Fruit fly (Drosophila melanogaster) whole organism, embryonic: ENCODE results near the gene Nf1.

Experiments
- CG10274 ChIP-seq: fragments of 200-800 bp; sonication (Bioruptor generic); optimal IDR thresholded peaks from 3 replicates; lab custom pipeline; 2017; ENCODE audit warnings: missing biosample characterization, mild to moderate bottlenecking, missing genetic modification characterization
- CG10366 ChIP-seq: fragments of 200-800 bp; sonication (Bioruptor generic); IDR thresholded peaks from 2 replicates; pipeline ENCODE4 v1.3.6; 2022; ENCODE audit warnings: missing biosample characterization, missing genetic modification characterization
- CG13123 ChIP-seq: fragments of 200-800 bp; sonication (Bioruptor generic); optimal IDR thresholded peaks from 2 replicates; lab custom pipeline; 2016; ENCODE audit warnings: missing biosample characterization, missing genetic modification characterization
- CG13624 ChIP-seq: fragments of 200-800 bp; sonication (Bioruptor generic); optimal IDR thresholded peaks from 2 replicates; lab custom pipeline; 2016; ENCODE audit warnings: missing biosample characterization, missing genetic modification characterization
- CG14050 ChIP-seq: fragments of 200-800 bp; sonication (Bioruptor generic); IDR thresholded peaks from 3 replicates; pipeline ENCODE4 v1.3.6; 2022; ENCODE audit warnings: missing biosample characterization, missing genetic modification characterization
- CG14965 ChIP-seq: fragments of 200-800 bp; sonication (Bioruptor generic); optimal IDR thresholded peaks from 2 replicates; lab custom pipeline; 2016; ENCODE audit warnings: missing biosample characterization, missing genetic modification characterization, borderline replicate concordance
- CG15479 ChIP-seq: fragments of 200-800 bp; sonication (Bioruptor generic); optimal IDR thresholded peaks from 3 replicates; lab custom pipeline; 2019; ENCODE audit warnings: missing biosample characterization, mild to moderate bottlenecking, missing genetic modification characterization, moderate library complexity
- CG17359 ChIP-seq: fragments of 200-800 bp; sonication (Bioruptor generic); optimal IDR thresholded peaks from 3 replicates; lab custom pipeline; 2018; ENCODE audit warnings: missing biosample characterization, mild to moderate bottlenecking, missing genetic modification characterization, moderate library complexity
- CG2889 ChIP-seq: fragments of 200-800 bp; sonication (Bioruptor generic); IDR thresholded peaks from 3 replicates; pipeline ENCODE4 v1.3.6; 2022; ENCODE audit warnings: missing biosample characterization, missing genetic modification characterization
- CG7745 ChIP-seq: fragments of 200-800 bp; sonication (Bioruptor generic); optimal IDR thresholded peaks from 2 replicates; lab custom pipeline; 2018; ENCODE audit warnings: missing biosample characterization, mild to moderate bottlenecking, missing genetic modification characterization, moderate library complexity
- CG8765 ChIP-seq: fragments of 200-800 bp; sonication (Bioruptor generic); IDR thresholded peaks from 2 replicates; pipeline ENCODE4 v1.3.6; 2022; ENCODE audit warnings: missing biosample characterization, missing genetic modification characterization
- Deaf1 ChIP-seq: fragments of 200-800 bp; optimal IDR thresholded peaks from 3 replicates; lab custom pipeline; 2019; ENCODE audit warnings: missing biosample characterization, mild to moderate bottlenecking, missing genetic modification characterization, moderate library complexity
- Dip2 ChIP-seq: fragments of 200-800 bp; sonication (Bioruptor generic); IDR thresholded peaks from 2 replicates; pipeline ENCODE4 v1.3.6; 2022; ENCODE audit warnings: missing biosample characterization, missing genetic modification characterization
- E2f1 ChIP-seq: fragments of 200-800 bp; sonication (Bioruptor generic); IDR thresholded peaks from 2 replicates; pipeline ENCODE4 v1.3.6; 2022; ENCODE audit warnings: missing biosample characterization, missing genetic modification characterization
- ERR ChIP-seq: fragments of 200-800 bp; sonication (Bioruptor generic); optimal IDR thresholded peaks from 2 replicates; lab custom pipeline; 2016; ENCODE audit warnings: missing biosample characterization, missing genetic modification characterization
- Eip74EF ChIP-seq, 2 experiments: fragments of 200-800 bp in 1 of 2; fragments of >200 bp in 1 of 2; sonication (Bioruptor generic) in 1 of 2; optimal IDR thresholded peaks; 2 replicates each; lab custom pipeline; 2017 to 2019; ENCODE audit warnings: missing biosample characterization in 2 of 2, missing genetic modification characterization in 2 of 2, mild to moderate bottlenecking in 1 of 2, moderate library complexity in 1 of 2
- HLH3B ChIP-seq: fragments of 200-800 bp; sonication (Bioruptor generic); IDR thresholded peaks from 2 replicates; pipeline ENCODE4 v1.3.6; 2022; ENCODE audit warnings: missing biosample characterization, missing genetic modification characterization
- HLH54F ChIP-seq: fragments of 200-800 bp; sonication (Bioruptor generic); optimal IDR thresholded peaks from 3 replicates; lab custom pipeline; 2016; ENCODE audit warnings: missing biosample characterization, missing genetic modification characterization
- Hand ChIP-seq: fragments of 200-800 bp; sonication (Bioruptor generic); optimal IDR thresholded peaks from 2 replicates; lab custom pipeline; 2017; ENCODE audit warnings: mild to moderate bottlenecking, missing biosample characterization, missing genetic modification reagents, missing genetic modification characterization
- Lim3 ChIP-seq: fragments of 200-800 bp; sonication (Bioruptor generic); IDR thresholded peaks from 2 replicates; pipeline ENCODE4 v1.3.6; 2022; ENCODE audit warnings: missing biosample characterization, missing genetic modification characterization
- Lpt ChIP-seq: fragments of >200 bp; optimal IDR thresholded peaks from 2 replicates; lab custom pipeline; 2018; ENCODE audit warnings: missing biosample characterization, missing genetic modification characterization
- Mad ChIP-seq: fragments of 200-800 bp; sonication (Bioruptor generic); optimal IDR thresholded peaks from 2 replicates; lab custom pipeline; 2016; ENCODE audit warnings: missing biosample characterization, missing genetic modification characterization
- Myb ChIP-seq: fragments of 200-800 bp; sonication (Bioruptor generic); optimal IDR thresholded peaks from 2 replicates; lab custom pipeline; 2016; ENCODE audit warnings: missing biosample characterization, missing genetic modification characterization
- NC2α ChIP-seq: fragments of 200-800 bp; sonication (Bioruptor generic); optimal IDR thresholded peaks from 2 replicates; lab custom pipeline; 2016; ENCODE audit warnings: missing biosample characterization, missing genetic modification characterization
- NK7.1 ChIP-seq: fragments of 200-800 bp; sonication (Bioruptor generic); optimal IDR thresholded peaks from 3 replicates; lab custom pipeline; 2016; ENCODE audit warnings: missing biosample characterization, missing genetic modification characterization
- Nf-YC ChIP-seq: fragments of 200-800 bp; optimal IDR thresholded peaks from 3 replicates; lab custom pipeline; 2019; ENCODE audit warnings: missing biosample characterization, mild to moderate bottlenecking, missing genetic modification characterization, moderate library complexity
- Optix ChIP-seq: fragments of 200-800 bp; sonication (Bioruptor generic); IDR thresholded peaks from 3 replicates; pipeline ENCODE4 v1.3.6; 2022; ENCODE audit warnings: missing biosample characterization, missing genetic modification characterization
- Ptx1 ChIP-seq: fragments of 200-800 bp; sonication (Bioruptor generic); IDR thresholded peaks from 2 replicates; pipeline ENCODE4 v1.3.6; 2022; ENCODE audit warnings: missing biosample characterization, missing genetic modification characterization
- Ssrp ChIP-seq: fragments of 200-800 bp; sonication (Bioruptor generic); optimal IDR thresholded peaks from 2 replicates; lab custom pipeline; 2018; ENCODE audit warnings: missing biosample characterization, mild to moderate bottlenecking, missing genetic modification characterization, moderate library complexity
- Stat92E ChIP-seq, 3 experiments: fragments of >200 bp in 2 of 3; fragments of 200-800 bp in 1 of 3; sonication (Bioruptor generic) in 1 of 3; optimal IDR thresholded peaks; 2 replicates each; lab custom pipeline; 2017 to 2019; ENCODE audit warnings: missing biosample characterization in 3 of 3, missing genetic modification characterization in 3 of 3, mild to moderate bottlenecking in 1 of 3, moderate library complexity in 1 of 3
- Xrp1 ChIP-seq: fragments of 200-800 bp; sonication (Bioruptor generic); IDR thresholded peaks from 2 replicates; pipeline ENCODE4 v1.3.6; 2022; ENCODE audit warnings: missing biosample characterization, missing genetic modification characterization
- ap ChIP-seq: fragments of 200-800 bp; sonication (Bioruptor generic); IDR thresholded peaks from 2 replicates; pipeline ENCODE4 v1.3.6; 2022; ENCODE audit warnings: missing biosample characterization, missing genetic modification characterization
- ara ChIP-seq: fragments of 200-800 bp; sonication (Bioruptor generic); IDR thresholded peaks from 2 replicates; pipeline ENCODE4 v1.3.6; 2022; ENCODE audit warnings: missing biosample characterization, missing genetic modification characterization
- bowl ChIP-seq: fragments of 200-800 bp; sonication (Bioruptor generic); IDR thresholded peaks from 2 replicates; pipeline ENCODE4 v1.3.6; 2022; ENCODE audit warnings: missing biosample characterization, missing genetic modification characterization
- cad ChIP-seq: fragments of >200 bp; optimal IDR thresholded peaks from 2 replicates; lab custom pipeline; 2017; ENCODE audit warnings: missing biosample characterization, missing genetic modification characterization
- chm ChIP-seq: fragments of 200-800 bp; sonication (Bioruptor generic); IDR thresholded peaks from 2 replicates; pipeline ENCODE4 v1.3.6; 2022; ENCODE audit warnings: missing biosample characterization, missing genetic modification characterization
- crol ChIP-seq: fragments of 200-800 bp; sonication (Bioruptor generic); IDR thresholded peaks from 2 replicates; pipeline ENCODE4 v1.3.6; 2022; ENCODE audit warnings: missing biosample characterization, missing genetic modification characterization
- hb ChIP-seq: fragments of 200-800 bp; sonication (Bioruptor generic); IDR thresholded peaks from 3 replicates; pipeline ENCODE4 v1.3.6; 2022; ENCODE audit warnings: missing biosample characterization, missing genetic modification characterization; ENCODE audit not compliant: partially characterized antibody
- her ChIP-seq: fragments of 200-800 bp; sonication (Bioruptor generic); optimal IDR thresholded peaks from 2 replicates; lab custom pipeline; 2016; ENCODE audit warnings: missing biosample characterization, missing genetic modification characterization
- ken ChIP-seq: fragments of 200-800 bp; sonication (Bioruptor generic); IDR thresholded peaks from 3 replicates; pipeline ENCODE4 v1.3.6; 2022; ENCODE audit warnings: missing biosample characterization, missing genetic modification characterization
- lola ChIP-seq, 3 experiments: fragments of >200 bp in 2 of 3; fragments of 200-800 bp in 1 of 3; sonication (Bioruptor generic) in 1 of 3; optimal IDR thresholded peaks; 2 replicates each; lab custom pipeline; 2017 to 2019; ENCODE audit warnings: missing biosample characterization in 3 of 3, missing genetic modification characterization in 3 of 3, mild to moderate bottlenecking in 1 of 3, moderate library complexity in 1 of 3
- onecut ChIP-seq: fragments of 200-800 bp; sonication (Bioruptor generic); IDR thresholded peaks from 2 replicates; pipeline ENCODE4 v1.3.6; 2022; ENCODE audit warnings: missing biosample characterization, missing genetic modification characterization
- org-1 ChIP-seq: fragments of 200-800 bp; sonication (Bioruptor generic); optimal IDR thresholded peaks from 2 replicates; lab custom pipeline; 2017; ENCODE audit warnings: missing biosample characterization, missing genetic modification characterization
- prd ChIP-seq, 3 experiments: fragments of >200 bp in 2 of 3; fragments of 200-800 bp in 1 of 3; sonication (Bioruptor generic) in 1 of 3; optimal IDR thresholded peaks in 2 of 3; IDR thresholded peaks in 1 of 3; 2 replicates in 2 of 3; 3 replicates in 1 of 3; pipeline versions ENCODE4 v1.3.6 to Lab custom; 2017 to 2022; ENCODE audit warnings: missing biosample characterization in 1 of 3, missing genetic modification characterization in 1 of 3
- salm ChIP-seq: fragments of 200-800 bp; sonication (Bioruptor generic); optimal IDR thresholded peaks from 2 replicates; lab custom pipeline; 2018; ENCODE audit warnings: missing biosample characterization, mild to moderate bottlenecking, missing genetic modification characterization
- sim ChIP-seq: fragments of 200-800 bp; sonication (Bioruptor generic); IDR thresholded peaks from 2 replicates; pipeline ENCODE4 v1.3.6; 2022; ENCODE audit warnings: missing biosample characterization, missing genetic modification characterization
- ssp ChIP-seq: fragments of 200-800 bp; sonication (Bioruptor generic); IDR thresholded peaks from 2 replicates; pipeline ENCODE4 v1.3.6; 2022; ENCODE audit warnings: missing biosample characterization, missing genetic modification characterization
- twi ChIP-seq: fragments of 200-800 bp; optimal IDR thresholded peaks from 2 replicates; lab custom pipeline; 2019; ENCODE audit warnings: missing biosample characterization, mild to moderate bottlenecking, missing genetic modification characterization, moderate library complexity
- usp ChIP-seq: fragments of >200 bp; optimal IDR thresholded peaks from 2 replicates; lab custom pipeline; 2017; ENCODE audit warnings: missing biosample characterization, missing genetic modification characterization
- yki ChIP-seq: fragments of >200 bp; optimal IDR thresholded peaks from 3 replicates; lab custom pipeline; 2018

The Nf1 gene

DNA sequence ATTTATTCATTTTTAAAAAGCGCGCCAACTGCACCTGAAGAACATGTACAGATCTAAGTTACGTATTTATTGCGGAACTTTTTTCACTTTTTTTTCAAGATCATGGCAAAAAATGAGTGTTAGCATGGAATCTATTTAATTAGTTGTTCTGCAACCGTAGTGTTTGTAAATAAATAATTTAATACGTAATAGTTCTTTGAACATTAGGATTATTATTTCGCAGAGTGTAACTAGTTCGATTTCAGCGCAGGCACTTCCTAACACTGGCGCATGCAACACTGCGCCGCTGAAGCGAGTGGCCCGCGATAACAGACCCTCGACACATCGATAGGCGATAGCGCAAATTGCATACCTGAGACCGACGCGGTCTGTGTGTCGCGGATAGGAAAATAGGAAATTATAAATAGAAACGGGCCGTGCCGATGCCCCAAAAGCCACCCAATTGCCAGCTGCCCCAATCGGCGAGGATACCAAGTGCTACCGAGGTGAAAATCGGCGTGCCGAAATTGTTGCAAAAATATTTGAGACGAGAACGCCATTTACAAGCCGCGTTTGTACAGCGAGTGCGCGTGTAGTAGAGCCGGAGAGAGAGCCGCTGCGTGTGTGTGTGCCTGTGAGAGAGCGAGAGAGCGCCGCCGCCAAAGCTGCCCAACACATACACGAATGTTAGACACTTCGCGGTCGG, 58.7 kb downstream of the Nf1 start, which contains the start of gene gro:
Gene gro (plus strand): TSS at position 320 of the 685 bp plus-strand sequence.
- TF ChIP-seq NC2α (peak; percentile 54), hb (peak; percentile 81), ERR (GFP tag; lab: Kevin White, UChicago) (peak; percentile 65), CG7745 (tag; lab: Kevin White, UChicago) (no peak), CG10366 (GFP tag; lab: Robert Waterston, UW) (peak; percentile 62), CG2889 (GFP tag; lab: Robert Waterston, UW) (no peak), ap (GFP tag; lab: Robert Waterston, UW) (peak; percentile 49; the same call in 1 of the 2 replicates), Deaf1 (tag; lab: Kevin White, UChicago) (no peak), Optix (GFP tag; lab: Robert Waterston, UW) (no peak), org-1 (GFP tag; lab: Kevin White, UChicago) (no peak), HLH3B (GFP tag; lab: Robert Waterston, UW) (peak; percentile 69), bowl (GFP tag; lab: Robert Waterston, UW) (no peak), Ssrp (tag; lab: Kevin White, UChicago) (peak; percentile 63), HLH54F (GFP tag; lab: Kevin White, UChicago) (peak; percentile 74), CG15479 (GFP tag; lab: Kevin White, UChicago) (peak; percentile 81), Mad (peak; percentile 83), CG8765 (GFP tag; lab: Robert Waterston, UW) (peak; percentile 55), sim (GFP tag; lab: Robert Waterston, UW) (no peak), yki (peak; percentile 54), Lim3 (GFP tag; lab: Robert Waterston, UW) (no peak), ken (peak; percentile 88), E2f1 (GFP tag; lab: Robert Waterston, UW) (peak; percentile 68), salm (tag; lab: Kevin White, UChicago) (peak; percentile 35), CG14965 (GFP tag; lab: Kevin White, UChicago) (no peak), lola (GFP tag; optimal IDR thresholded peaks at IDR 0.05; lab: Kevin White, UChicago) (peak in 1 of 3 experiments; percentile 15), Hand (GFP tag; lab: Kevin White, UChicago) (peak; percentile 26), Lpt (GFP tag; lab: Kevin White, UChicago) (no peak), usp (GFP tag; lab: Kevin White, UChicago) (no peak), chm (peak; percentile 82; the same call in 1 of the 2 replicates), CG14050 (GFP tag; lab: Robert Waterston, UW) (0 out of 3 replicates have a peak, but pooled peaks have one; percentile 11), cad (no peak), Ptx1 (GFP tag; lab: Robert Waterston, UW) (peak; percentile 75), Xrp1 (GFP tag; lab: Robert Waterston, UW) (peak; percentile 76), onecut (peak; percentile 66), CG13123 (peak; percentile 49), Nf-YC (tag; lab: Kevin White, UChicago) (peak; percentile 31), twi (peak; percentile 24), Eip74EF (GFP tag; optimal IDR thresholded peaks at IDR 0.05; lab: Kevin White, UChicago) (no peak), CG10274 (GFP tag; lab: Kevin White, UChicago) (no peak), CG13624 (GFP tag; lab: Kevin White, UChicago) (peak; percentile 87), prd (optimal IDR thresholded peaks at IDR 0.05; lab: Kevin White, UChicago) (no peak), prd (GFP tag; IDR thresholded peaks at IDR 0.05; lab: Robert Waterston, UW) (peak; percentile 66; the same call in 2 of the 3 replicates), ssp (GFP tag; lab: Robert Waterston, UW) (peak; percentile 45), ara (GFP tag; lab: Robert Waterston, UW) (peak; percentile 26; the same call in 1 of the 2 replicates), CG17359 (tag; lab: Kevin White, UChicago) (peak; percentile 52), Myb (GFP tag; lab: Kevin White, UChicago) (peak; percentile 66), NK7.1 (GFP tag; lab: Kevin White, UChicago) (peak; percentile 19), Stat92E (GFP tag; optimal IDR thresholded peaks at IDR 0.05; lab: Kevin White, UChicago) (peak in 1 of 3 experiments; percentile 4), Dip2 (GFP tag; lab: Robert Waterston, UW) (no peak), her (GFP tag; lab: Kevin White, UChicago) (peak; percentile 56), crol (GFP tag; lab: Robert Waterston, UW) (0 out of 2 replicates have a peak, but pooled peaks have one; percentile 20)
